Fruit fly (Drosophila melanogaster): ENCODE data around the gene CG13887.
A peak's percentile ranks its signal among the peaks of the same experiment; 100 is the strongest.

The CG13887 gene

DNA sequence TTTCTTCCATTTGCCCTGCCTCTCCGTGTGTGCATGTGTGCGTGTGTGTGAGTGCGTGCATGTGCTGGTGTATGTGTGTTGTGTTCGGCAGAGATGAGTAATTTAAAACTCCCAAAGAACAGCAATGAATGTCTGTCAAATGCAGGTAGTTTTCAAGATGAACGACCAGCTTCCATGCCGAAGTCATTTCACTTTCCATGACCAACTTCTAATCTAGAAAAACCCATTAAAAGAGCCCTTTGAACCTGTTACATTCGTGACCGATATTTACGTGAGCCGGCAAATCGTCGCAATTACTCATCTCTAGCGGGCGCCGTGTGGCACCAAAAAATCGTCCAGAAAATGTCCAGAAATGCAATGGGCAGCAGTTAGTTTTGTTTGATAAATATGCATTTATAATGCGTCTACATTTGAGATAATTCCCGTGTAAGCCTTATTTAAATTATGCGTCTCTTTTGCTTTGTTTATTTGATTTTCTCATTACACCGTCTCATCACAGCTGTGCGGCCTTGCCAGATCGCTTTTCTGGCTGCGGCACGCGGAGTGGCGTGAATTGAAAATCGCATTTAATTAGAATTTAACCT is 34.8 kb downstream of the CG13887 start (continued):
- TF ChIP-seq CG3847 (GFP tag; IDR thresholded peaks at IDR 0.05) = peak; percentile 66
- TF ChIP-seq tup (GFP tag; optimal IDR thresholded peaks at IDR 0.05) = no peak
- TF ChIP-seq ind (GFP tag; optimal IDR thresholded peaks at IDR 0.05) = peak; percentile 49
- peak; percentile 55 for TF ChIP-seq CG13775 (GFP tag; optimal IDR thresholded peaks at IDR 0.05)
- peak; percentile 70 for TF ChIP-seq CG16863 (GFP tag; optimal IDR thresholded peaks at IDR 0.05)
- no peak for TF ChIP-seq CG2199 (GFP tag; IDR thresholded peaks at IDR 0.05)
- TF ChIP-seq Bteb2 (GFP tag; optimal IDR thresholded peaks at IDR 0.05) = peak; percentile 37
- peak; percentile 76 for TF ChIP-seq Sry-β (GFP tag; optimal IDR thresholded peaks at IDR 0.05)
- TF ChIP-seq lov (optimal IDR thresholded peaks at IDR 0.05) = no peak
- TF ChIP-seq lov (GFP tag; IDR thresholded peaks at IDR 0.05) = no peak
- no peak for TF ChIP-seq prd (optimal IDR thresholded peaks at IDR 0.05)
- peak; percentile 69 for TF ChIP-seq prd (GFP tag; IDR thresholded peaks at IDR 0.05)
- peak; percentile 50; the same call in 1 of the 2 replicates for TF ChIP-seq lmd (GFP tag; IDR thresholded peaks at IDR 0.05)
- TF ChIP-seq CG4424 (GFP tag; optimal IDR thresholded peaks at IDR 0.05) = peak; percentile 9
- peak; percentile 20 for TF ChIP-seq CG8924 (tag; optimal IDR thresholded peaks at IDR 0.05)
- peak; percentile 45 for TF ChIP-seq CG14710 (tag; optimal IDR thresholded peaks at IDR 0.05)
- TF ChIP-seq Chrac-16 (GFP tag; optimal IDR thresholded peaks at IDR 0.05) = peak; percentile 42
- TF ChIP-seq CG14667 (GFP tag; IDR thresholded peaks at IDR 0.05) = no peak
- 0 out of 2 replicates have a peak, but pooled peaks have one; percentile 14 for TF ChIP-seq Ada2b (GFP tag; IDR thresholded peaks at IDR 0.05)
- no peak for TF ChIP-seq CG4360 (GFP tag; IDR thresholded peaks at IDR 0.05)
- TF ChIP-seq CG10543 (GFP tag; optimal IDR thresholded peaks at IDR 0.05) = peak; percentile 26
- peak; percentile 0 for TF ChIP-seq Bdp1 (GFP tag; optimal IDR thresholded peaks at IDR 0.05)
- TF ChIP-seq Blimp-1 (GFP tag; optimal IDR thresholded peaks at IDR 0.05) = peak; percentile 45
- peak; percentile 64 for TF ChIP-seq ken (GFP tag; IDR thresholded peaks at IDR 0.05)
- peak; percentile 48 for TF ChIP-seq pum (GFP tag; optimal IDR thresholded peaks at IDR 0.05)
- TF ChIP-seq zfh2 (GFP tag; optimal IDR thresholded peaks at IDR 0.05) = peak; percentile 62
- peak; percentile 61 for TF ChIP-seq CG32532 (GFP tag; IDR thresholded peaks at IDR 0.05)
- TF ChIP-seq al (GFP tag; IDR thresholded peaks at IDR 0.05) = peak; percentile 41; the same call in 1 of the 2 replicates
- peak; percentile 71; the same call in 2 of the 3 replicates for TF ChIP-seq hb (GFP tag; IDR thresholded peaks at IDR 0.05; ENCODE audit: partially characterized antibody)
- TF ChIP-seq E2f2 (GFP tag; IDR thresholded peaks at IDR 0.05) = peak; percentile 47; the same call in 1 of the 2 replicates
- TF ChIP-seq GATAe (GFP tag; conservative IDR thresholded peaks at IDR 0.05) = no peak
- TF ChIP-seq bcd (GFP tag; optimal IDR thresholded peaks at IDR 0.05) = peak; percentile 24
- peak; percentile 74 for TF ChIP-seq hbn (GFP tag; IDR thresholded peaks at IDR 0.05; ENCODE audit: partially characterized antibody)
- peak; percentile 99 for TF ChIP-seq Neu2 (GFP tag; optimal IDR thresholded peaks at IDR 0.05; ENCODE audit: borderline replicate concordance)
- peak; percentile 75 for TF ChIP-seq gro (GFP tag; optimal IDR thresholded peaks at IDR 0.05)
- no peak for TF ChIP-seq CG18764 (GFP tag; optimal IDR thresholded peaks at IDR 0.05)
- peak; percentile 70 for TF ChIP-seq CG30403 (GFP tag; optimal IDR thresholded peaks at IDR 0.05)
- TF ChIP-seq CG3995 (GFP tag; optimal IDR thresholded peaks at IDR 0.05) = peak; percentile 78

dm6 chr3L:875416-876011 is 37.9 kb downstream of the CG13887 start:
- TF ChIP-seq sens (GFP tag) (peak; percentile 7), zf30C (GFP tag; optimal IDR thresholded peaks at IDR 0.05) (no peak), dm (GFP tag; optimal IDR thresholded peaks at IDR 0.05) (no peak), D19A (tag; optimal IDR thresholded peaks at IDR 0.05) (peak; percentile 89)
